Worm (Caenorhabditis elegans): Measurements from ENCODE around the gene oac-49.

Gene oac-49

DNA sequence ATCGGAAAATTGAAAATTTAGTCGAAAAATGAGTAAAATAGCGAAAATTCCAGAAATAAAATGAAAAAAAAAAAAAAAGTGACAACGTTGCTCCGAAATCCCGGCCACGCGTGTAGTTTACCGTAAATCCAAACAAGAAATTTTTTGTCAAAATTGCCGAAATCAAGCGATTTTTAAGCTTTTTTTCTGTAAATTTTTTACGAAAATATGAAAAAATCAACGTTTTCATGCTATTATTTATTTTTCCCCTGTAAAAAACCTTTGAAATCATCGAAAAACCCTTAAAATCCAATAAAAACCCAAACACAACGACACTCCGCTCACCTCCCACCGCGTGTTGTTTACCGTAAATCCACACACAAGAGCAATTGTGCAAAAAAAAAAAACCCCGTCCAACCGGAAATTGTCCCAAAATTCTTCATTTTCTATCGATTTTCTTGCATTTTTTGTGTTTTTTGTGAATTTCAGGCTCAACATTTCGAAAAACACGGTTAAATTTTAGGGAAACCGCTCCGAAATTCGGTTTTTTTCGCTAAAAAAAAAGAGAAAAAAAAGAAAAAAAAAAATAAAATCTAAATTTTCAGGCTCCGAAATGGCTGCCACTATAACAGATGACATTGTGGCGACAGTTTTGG lies 27.7 kb upstream of the oac-49 start, which contains the start of the genes Y39B6A.3 and pph-5 (continued):
- TF ChIP-seq unc-62 (GFP tag; optimal IDR thresholded peaks at IDR 0.05 in 1 of 2) (no peak), unc-62 (tag; optimal IDR thresholded peaks at IDR 0.05) (no peak), nhr-11 (tag; optimal IDR thresholded peaks at IDR 0.05) (peak; percentile 14), F49E8.2 (tag; optimal IDR thresholded peaks at IDR 0.05; ENCODE audit: borderline replicate concordance) (no peak), lin-13 (GFP tag; optimal IDR thresholded peaks at IDR 0.05) (no peak), zfp-3 (GFP tag; conservative IDR thresholded peaks at IDR 0.05) (no peak), hlh-11 (tag; optimal IDR thresholded peaks at IDR 0.05) (no peak), nhr-76 (tag; optimal IDR thresholded peaks at IDR 0.05) (no peak), dmd-6 (GFP tag; IDR thresholded peaks at IDR 0.05) (no peak), ceh-44 (GFP tag; IDR thresholded peaks at IDR 0.05) (no peak), mes-2 (tag; optimal IDR thresholded peaks at IDR 0.05; ENCODE audit: poor library complexity, severe bottlenecking) (peak; percentile 48), Y75B8A.6 (GFP tag; IDR thresholded peaks at IDR 0.05) (no peak), fos-1 (tag; optimal IDR thresholded peaks at IDR 0.05) (no peak), lsy-2 (tag; optimal IDR thresholded peaks at IDR 0.05) (peak in 1 of 2 experiments; percentile 42), ztf-7 (tag; optimal IDR thresholded peaks at IDR 0.05) (no peak), Y5F2A.4 (GFP tag; optimal IDR thresholded peaks at IDR 0.05) (no peak), nhr-28 (tag; optimal IDR thresholded peaks at IDR 0.05) (no peak), arid-1 (GFP tag; conservative IDR thresholded peaks at IDR 0.05) (no peak), egl-43 (GFP tag; IDR thresholded peaks at IDR 0.05) (no peak), zfp-2 (tag; optimal IDR thresholded peaks at IDR 0.05) (no peak), tag-97 (GFP tag; IDR thresholded peaks at IDR 0.05) (no peak), R02D3.7 (tag; optimal IDR thresholded peaks at IDR 0.05) (peak; percentile 94), nhr-41 (GFP tag; IDR thresholded peaks at IDR 0.05) (no peak), nhr-6 (tag; optimal IDR thresholded peaks at IDR 0.05) (no peak), zip-11 (GFP tag; IDR thresholded peaks at IDR 0.05) (no peak), mep-1 (tag; optimal IDR thresholded peaks at IDR 0.05) (peak; percentile 48), F37D6.2 (tag; optimal IDR thresholded peaks at IDR 0.05) (no peak), lin-38 (GFP tag; IDR thresholded peaks at IDR 0.05) (no peak; the same call in 1 of the 2 replicates), daf-12 (tag; optimal IDR thresholded peaks at IDR 0.05) (no peak), rbr-2 (tag; optimal IDR thresholded peaks at IDR 0.05) (peak; percentile 35), hif-1 (tag; optimal IDR thresholded peaks at IDR 0.05) (no peak), unc-39 (tag; optimal IDR thresholded peaks at IDR 0.05) (no peak), egl-27 (tag; optimal IDR thresholded peaks at IDR 0.05) (no peak), ceh-32 (tag; optimal IDR thresholded peaks at IDR 0.05; ENCODE audit: poor library complexity) (no peak), attf-4 (tag; optimal IDR thresholded peaks at IDR 0.05) (no peak), T20F7.1 (GFP tag; optimal IDR thresholded peaks at IDR 0.05) (peak; percentile 100), pha-4 (GFP tag; IDR thresholded peaks at IDR 0.05) (no peak), pha-4 (tag; optimal IDR thresholded peaks at IDR 0.05) (no peak), ama-1 (optimal IDR thresholded peaks at IDR 0.05) (no peak), ces-1 (GFP tag; optimal IDR thresholded peaks at IDR 0.05) (no peak), daf-8 (GFP tag; IDR thresholded peaks at IDR 0.05) (no peak), hmg-1.1 (GFP tag; IDR thresholded peaks at IDR 0.05) (0 out of 2 replicates have a peak, but pooled peaks have one; percentile 26), madf-5 (GFP tag; IDR thresholded peaks at IDR 0.05) (no peak), lin-39 (tag; optimal IDR thresholded peaks at IDR 0.05) (no peak)
